Fruit fly (Drosophila melanogaster): ENCODE measurements around the gene CG33648.

The CG33648 gene

DNA sequence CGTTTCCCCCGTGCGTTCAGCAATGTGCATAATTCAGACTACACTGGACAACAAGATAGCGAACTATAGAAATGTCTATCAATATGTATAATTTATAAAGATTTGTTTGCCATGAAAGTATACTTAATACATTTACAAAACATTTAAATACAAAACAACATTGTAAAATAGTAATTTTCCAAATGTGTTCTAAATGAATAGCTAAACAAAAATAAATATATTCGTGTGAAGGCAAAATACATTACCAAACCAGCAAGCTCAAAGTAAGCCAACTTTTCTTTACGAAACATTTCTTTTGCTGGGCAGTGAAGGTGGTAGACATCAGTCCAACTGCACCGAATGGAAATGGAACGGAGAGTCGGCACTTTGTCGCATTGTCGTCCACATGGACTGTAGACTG lies 49.1 kb upstream of the CG33648 start (continued):
- TF ChIP-seq D19A (tag; optimal IDR thresholded peaks at IDR 0.05) (peak; percentile 49), zen (tag; optimal IDR thresholded peaks at IDR 0.05) (no peak), az2 (GFP tag; optimal IDR thresholded peaks at IDR 0.05) (peak; percentile 41), CG16779 (GFP tag; IDR thresholded peaks at IDR 0.05) (no peak), Camta (GFP tag; optimal IDR thresholded peaks at IDR 0.05) (no peak), CG5245 (GFP tag; optimal IDR thresholded peaks at IDR 0.05) (no peak), nerfin-2 (GFP tag; IDR thresholded peaks at IDR 0.05; ENCODE audit: partially characterized antibody) (no peak), Lhr (GFP tag; optimal IDR thresholded peaks at IDR 0.05) (peak; percentile 23), zen2 (GFP tag; IDR thresholded peaks at IDR 0.05; ENCODE audit: partially characterized antibody) (no peak), Dll (GFP tag; IDR thresholded peaks at IDR 0.05; ENCODE audit: partially characterized antibody) (no peak), CG6272 (GFP tag; IDR thresholded peaks at IDR 0.05) (no peak), CG7928 (GFP tag; optimal IDR thresholded peaks at IDR 0.05) (no peak), CG4730 (GFP tag; IDR thresholded peaks at IDR 0.05) (0 out of 2 replicates have a peak, but pooled peaks have one; percentile 16), peb (GFP tag; IDR thresholded peaks at IDR 0.05) (no peak), CG11247 (GFP tag; IDR thresholded peaks at IDR 0.05) (no peak), CG18011 (GFP tag; optimal IDR thresholded peaks at IDR 0.05) (no peak), CG11695 (GFP tag; IDR thresholded peaks at IDR 0.05) (no peak), Ets97D (GFP tag; optimal IDR thresholded peaks at IDR 0.05) (no peak), CG13287 (GFP tag; IDR thresholded peaks at IDR 0.05; ENCODE audit: partially characterized antibody) (no peak), schlank (tag; optimal IDR thresholded peaks at IDR 0.05) (no peak), ken (GFP tag; IDR thresholded peaks at IDR 0.05) (no peak), jing (GFP tag; optimal IDR thresholded peaks at IDR 0.05) (no peak), vnd (GFP tag; IDR thresholded peaks at IDR 0.05; ENCODE audit: partially characterized antibody) (no peak), CG4854 (GFP tag; optimal IDR thresholded peaks at IDR 0.05) (no peak), slp2 (GFP tag; optimal IDR thresholded peaks at IDR 0.05) (no peak), Drgx (GFP tag; IDR thresholded peaks at IDR 0.05) (peak; percentile 78), sima (GFP tag; optimal IDR thresholded peaks at IDR 0.05) (no peak), Sry-δ (GFP tag; optimal IDR thresholded peaks at IDR 0.05) (no peak), lbe (GFP tag; optimal IDR thresholded peaks at IDR 0.05) (no peak), caup (GFP tag; optimal IDR thresholded peaks at IDR 0.05; ENCODE audit: severe bottlenecking) (no peak), CG17328 (GFP tag; IDR thresholded peaks at IDR 0.05) (peak; percentile 42; the same call in 1 of the 2 replicates), CG18476 (GFP tag; optimal IDR thresholded peaks at IDR 0.05) (no peak), CG14050 (GFP tag; IDR thresholded peaks at IDR 0.05) (peak; percentile 40; the same call in 2 of the 3 replicates), CG10543 (GFP tag; optimal IDR thresholded peaks at IDR 0.05) (no peak), C15 (GFP tag; IDR thresholded peaks at IDR 0.05) (no peak), Tbp (GFP tag; optimal IDR thresholded peaks at IDR 0.05) (no peak), gsb (GFP tag; IDR thresholded peaks at IDR 0.05) (peak; percentile 9; the same call in 1 of the 2 replicates), Elba2 (GFP tag; optimal IDR thresholded peaks at IDR 0.05) (no peak), CG4617 (GFP tag; optimal IDR thresholded peaks at IDR 0.05; ENCODE audit: borderline replicate concordance) (peak; percentile 6), CG10654 (GFP tag; optimal IDR thresholded peaks at IDR 0.05) (no peak), Opbp (GFP tag; IDR thresholded peaks at IDR 0.05; ENCODE audit: partially characterized antibody) (no peak), CrebB (tag; optimal IDR thresholded peaks at IDR 0.05) (peak; percentile 2), CG33213 (GFP tag; optimal IDR thresholded peaks at IDR 0.05) (no peak), Med (GFP tag) (no peak), chif (GFP tag; optimal IDR thresholded peaks at IDR 0.05) (peak in 1 of 2 experiments; percentile 29), sisA (GFP tag; IDR thresholded peaks at IDR 0.05) (no peak), CG8281 (tag; optimal IDR thresholded peaks at IDR 0.05) (peak; percentile 49), CG14014 (GFP tag; IDR thresholded peaks at IDR 0.05) (no peak), Xbp1 (GFP tag; optimal IDR thresholded peaks at IDR 0.05) (no peak), CG4360 (GFP tag; IDR thresholded peaks at IDR 0.05) (no peak), Antp (GFP tag; optimal IDR thresholded peaks at IDR 0.05) (no peak), br (optimal IDR thresholded peaks at IDR 0.05) (no peak)

All from whole organism, embryonic.